Worm (Caenorhabditis elegans) whole organism, midembryonic: ENCODE results near the gene C25E10.10.

Experiments used
- T22C8.4 ChIP-seq: fragments of 200-800 bp; sonication (Bioruptor generic); IDR thresholded peaks from 2 replicates; pipeline ENCODE4 v1.3.6; 2022; ENCODE audit warnings: missing genetic modification characterization, missing compliant biosample characterization
- cog-1 ChIP-seq: sonication (generic microtip); optimal IDR thresholded peaks from 2 replicates; lab custom pipeline; 2016; ENCODE audit warnings: missing genetic modification characterization, missing compliant biosample characterization
- flt-1 ChIP-seq: fragments of 200-800 bp; sonication (Bioruptor generic); IDR thresholded peaks from 2 replicates; pipeline ENCODE4 v1.3.6; 2022; ENCODE audit warnings: missing genetic modification characterization, missing compliant biosample characterization
- klf-2 ChIP-seq: fragments of 200-800 bp; sonication (Bioruptor generic); conservative IDR thresholded peaks from 2 replicates; pipeline ENCODE4 v1.3.6; 2022; ENCODE audit warnings: missing genetic modification reagents, missing genetic modification characterization, missing compliant biosample characterization
- med-1 ChIP-seq: sonication (generic microtip); optimal IDR thresholded peaks from 2 replicates; lab custom pipeline; 2017; ENCODE audit warnings: missing genetic modification characterization, mild to moderate bottlenecking, missing compliant biosample characterization, antibody characterized with exemption, missing genetic modification reagents; ENCODE audit not compliant: insufficient read depth
- ref-1 ChIP-seq: fragments of 200-800 bp; sonication (Bioruptor generic); conservative IDR thresholded peaks from 2 replicates; pipeline ENCODE4 v1.3.6; 2022; ENCODE audit warnings: missing genetic modification reagents, missing genetic modification characterization, missing compliant biosample characterization
- tab-1 ChIP-seq: fragments of 200-800 bp; sonication (Bioruptor generic); IDR thresholded peaks from 2 replicates; pipeline ENCODE4 v1.3.6; 2022; ENCODE audit warnings: missing genetic modification characterization, missing compliant biosample characterization
- ztf-23 ChIP-seq: fragments of 200-800 bp; sonication (Bioruptor generic); IDR thresholded peaks from 2 replicates; pipeline ENCODE4 v1.3.6; 2022; ENCODE audit warnings: missing genetic modification reagents, missing genetic modification characterization, missing compliant biosample characterization
- ztf-29 ChIP-seq: fragments of 200-800 bp; sonication (Bioruptor generic); IDR thresholded peaks from 2 replicates; pipeline ENCODE4 v1.3.6; 2022; ENCODE audit warnings: missing genetic modification reagents, missing genetic modification characterization, missing compliant biosample characterization

The C25E10.10 gene

ce11 chrV:9056253-9056652, at the start of gene C25E10.10:
C25E10.10 (minus strand) TSS chrV:9056353.
- TF ChIP-seq ztf-23: no peak
- no peak for TF ChIP-seq cog-1 (tag; lab: Kevin White, UChicago)
- TF ChIP-seq med-1: no peak
- no peak for TF ChIP-seq ref-1
- no peak for TF ChIP-seq flt-1
- no peak for TF ChIP-seq klf-2 (GFP tag; lab: Robert Waterston, UW)
- TF ChIP-seq ztf-29 (GFP tag; lab: Robert Waterston, UW): no peak

- TF ChIP-seq cog-1 (tag; lab: Kevin White, UChicago) (no peak), flt-1 (no peak), med-1 (no peak), T22C8.4 (GFP tag; lab: Robert Waterston, UW) (no peak), tab-1 (GFP tag; lab: Robert Waterston, UW) (no peak), ref-1 (no peak), klf-2 (GFP tag; lab: Robert Waterston, UW) (no peak), ztf-23 (no peak)
These were observed 44.9 kb upstream of the C25E10.10 start, which contains the start of gene frpr-6 for ce11 chrV:9101062-9101461. frpr-6 (minus strand) TSS chrV:9101162.

- TF ChIP-seq T22C8.4 (GFP tag; lab: Robert Waterston, UW) (no peak), med-1 (no peak), tab-1 (GFP tag; lab: Robert Waterston, UW) (no peak), ztf-29 (GFP tag; lab: Robert Waterston, UW) (no peak), flt-1 (no peak), ztf-23 (no peak), cog-1 (tag; lab: Kevin White, UChicago) (no peak), ref-1 (no peak), klf-2 (GFP tag; lab: Robert Waterston, UW) (no peak)
These were observed 42.3 kb upstream of the C25E10.10 start, which contains the start of gene F21C10.9 for ce11 chrV:9098280-9098973. F21C10.9 (minus strand) TSS chrV:9098696.

- TF ChIP-seq ref-1: no peak
- no peak for TF ChIP-seq med-1
- TF ChIP-seq ztf-29 (GFP tag; lab: Robert Waterston, UW): no peak
- no peak for TF ChIP-seq flt-1
- no peak for TF ChIP-seq T22C8.4 (GFP tag; lab: Robert Waterston, UW)
- TF ChIP-seq cog-1 (tag; lab: Kevin White, UChicago): no peak
- no peak for TF ChIP-seq tab-1 (GFP tag; lab: Robert Waterston, UW)
- no peak for TF ChIP-seq klf-2 (GFP tag; lab: Robert Waterston, UW)
- no peak for TF ChIP-seq ztf-23
These were observed 41.1 kb upstream of the C25E10.10 start for ce11 chrV:9097213-9097612.

- TF ChIP-seq tab-1 (GFP tag; lab: Robert Waterston, UW) (no peak), cog-1 (tag; lab: Kevin White, UChicago) (no peak)
These were observed 40.5 kb upstream of the C25E10.10 start for ce11 chrV:9096674-9097073.

- TF ChIP-seq flt-1 (0 out of 2 replicates have a peak, but pooled peaks have one; percentile 8), cog-1 (tag; lab: Kevin White, UChicago) (peak; percentile 68), tab-1 (GFP tag; lab: Robert Waterston, UW) (no peak)
These were observed 39.6 kb upstream of the C25E10.10 start, which contains the start of gene F21C10.10 for ce11 chrV:9095613-9096317. F21C10.10 (plus strand) TSS chrV:9096267.

- no peak for TF ChIP-seq med-1
- TF ChIP-seq ref-1: no peak
- no peak for TF ChIP-seq T22C8.4 (GFP tag; lab: Robert Waterston, UW)
- no peak for TF ChIP-seq klf-2 (GFP tag; lab: Robert Waterston, UW)
- TF ChIP-seq cog-1 (tag; lab: Kevin White, UChicago): no peak
- no peak for TF ChIP-seq tab-1 (GFP tag; lab: Robert Waterston, UW)
- no peak for TF ChIP-seq ztf-29 (GFP tag; lab: Robert Waterston, UW)
- no peak for TF ChIP-seq ztf-23
- no peak for TF ChIP-seq flt-1
These were observed 38.8 kb upstream of the C25E10.10 start for ce11 chrV:9094976-9095375.

ce11 chrV:9094060-9094628, 38.0 kb upstream of the C25E10.10 start:
- TF ChIP-seq med-1: no peak
- TF ChIP-seq tab-1 (GFP tag; lab: Robert Waterston, UW): no peak
- no peak for TF ChIP-seq T22C8.4 (GFP tag; lab: Robert Waterston, UW)
- TF ChIP-seq flt-1: no peak
- TF ChIP-seq ztf-23: no peak
- TF ChIP-seq ref-1: no peak
- no peak for TF ChIP-seq cog-1 (tag; lab: Kevin White, UChicago)
- TF ChIP-seq klf-2 (GFP tag; lab: Robert Waterston, UW): no peak
- no peak for TF ChIP-seq ztf-29 (GFP tag; lab: Robert Waterston, UW)

- TF ChIP-seq ztf-23 (no peak), cog-1 (tag; lab: Kevin White, UChicago) (no peak), ztf-29 (GFP tag; lab: Robert Waterston, UW) (no peak), tab-1 (GFP tag; lab: Robert Waterston, UW) (no peak), flt-1 (no peak), ref-1 (no peak), T22C8.4 (GFP tag; lab: Robert Waterston, UW) (no peak), klf-2 (GFP tag; lab: Robert Waterston, UW) (no peak), med-1 (no peak)
These were observed 36.1 kb upstream of the C25E10.10 start, which contains the start of gene T27E4.1 for ce11 chrV:9092209-9092608. T27E4.1 (plus strand) TSS chrV:9092345.
